Fruit fly (Drosophila melanogaster) S2 (cell line): ENCODE data around the gene Tim17a1.

Source experiments
- CG8478 ChIP-seq: fragments of >200 bp; optimal IDR thresholded peaks from 2 replicates; lab custom pipeline; 2018
- CTCF ChIP-seq, 2 experiments: fragments of >200 bp; optimal IDR thresholded peaks; 2 replicates each; lab custom pipeline; 2018

Gene Tim17a1

dm6 chr3R:12369793-12370642 is 5.5 kb upstream of the Tim17a1 start:
- TF ChIP-seq CG8478 (lab: Kevin White, UChicago) (no peak), CTCF (optimal IDR thresholded peaks at IDR 0.05; lab: Kevin White, UChicago) (no peak)

DNA sequence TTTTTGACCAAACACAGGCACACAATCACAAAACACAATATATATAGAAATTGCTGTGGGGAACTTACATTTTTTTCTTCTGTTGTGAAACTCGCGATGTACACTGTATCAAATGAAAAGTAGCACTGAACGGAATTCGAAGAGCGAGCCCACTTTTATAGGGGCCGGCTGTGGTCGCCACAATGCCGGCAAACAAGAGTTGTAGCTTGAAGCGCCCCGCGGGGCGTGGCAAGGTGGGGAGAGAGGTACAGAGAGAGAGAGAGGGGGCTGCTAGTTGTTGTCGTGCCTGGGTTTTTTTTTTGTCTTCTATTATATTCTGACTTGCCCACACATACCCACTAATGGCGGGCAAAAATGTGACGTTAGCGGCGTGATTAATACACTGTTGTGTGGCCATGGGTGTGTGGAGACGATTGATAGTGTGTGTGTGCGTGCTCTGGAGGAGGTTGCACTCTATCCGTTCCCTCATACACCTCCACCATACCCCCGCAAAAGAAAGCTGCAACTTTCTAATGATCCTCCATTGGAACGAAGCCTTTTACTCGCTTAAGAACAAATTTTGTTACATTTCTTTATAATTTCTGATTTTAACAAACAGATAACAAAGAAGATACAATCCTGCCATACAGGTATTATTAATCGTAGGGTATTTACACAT is 4.8 kb upstream of the Tim17a1 start, which contains the start of gene GstD1:
GstD1 (minus strand) TSS at position 134 of the 658 bp plus-strand sequence.
- TF ChIP-seq CG8478 (lab: Kevin White, UChicago) = no peak

DNA sequence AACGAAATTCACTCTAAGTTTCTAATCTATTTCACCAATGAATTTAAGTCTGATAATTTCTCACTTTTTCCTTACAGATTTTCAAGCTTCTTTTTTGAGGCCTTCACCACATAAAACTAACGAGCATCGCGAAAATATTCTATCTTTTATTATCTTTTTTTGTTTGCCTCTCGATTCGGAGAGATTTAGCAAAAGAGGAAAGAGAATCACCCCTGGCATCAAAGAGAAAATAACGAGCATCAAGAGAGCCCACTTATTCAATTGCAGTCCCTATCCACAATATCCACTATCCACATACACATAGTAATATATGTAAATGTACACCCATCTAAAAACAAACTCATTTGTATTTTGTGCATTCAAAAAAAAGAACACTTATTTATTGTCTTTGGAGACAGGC is 3.0 kb upstream of the Tim17a1 start, which contains the start of gene GstD9:
GstD9 (minus strand) TSS at position 101 of the 400 bp plus-strand sequence.
- TF ChIP-seq CG8478 (lab: Kevin White, UChicago) (no peak), CTCF (optimal IDR thresholded peaks at IDR 0.05; lab: Kevin White, UChicago) (no peak)

- TF ChIP-seq CTCF (optimal IDR thresholded peaks at IDR 0.05; lab: Kevin White, UChicago) = no peak
- no peak for TF ChIP-seq CG8478 (lab: Kevin White, UChicago)
Measured at dm6 chr3R:12365887-12366286, 1.4 kb upstream of the Tim17a1 start.

DNA sequence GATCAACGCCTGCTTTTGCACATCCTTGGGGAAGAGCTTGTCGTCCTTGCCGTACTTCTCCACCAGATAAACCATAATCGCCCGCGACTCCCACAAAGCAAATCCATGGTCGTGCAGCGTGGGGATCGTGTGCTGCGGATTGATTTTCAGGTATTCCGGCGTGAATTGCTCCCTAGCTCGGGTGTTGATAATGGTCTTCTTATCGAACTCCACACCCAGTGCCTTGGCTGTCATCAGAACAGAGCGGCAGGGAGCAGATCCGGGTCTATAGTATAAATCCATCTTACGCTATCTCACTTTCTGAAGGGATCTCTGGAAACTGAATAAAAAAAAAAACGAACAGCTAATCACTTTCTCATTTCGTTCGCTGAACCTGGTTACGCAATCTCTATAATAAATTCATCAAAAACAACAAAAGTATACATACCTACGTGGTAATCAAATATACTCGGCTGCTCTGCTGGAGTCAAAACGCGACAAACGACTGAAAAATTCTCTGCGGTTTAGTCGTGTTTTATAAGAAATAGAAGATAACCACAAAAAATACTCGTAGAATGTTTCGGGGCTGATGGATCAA is 872 bp upstream of the Tim17a1 start, which contains the start of gene GstD10:
GstD10 (minus strand) TSS at position 472 of the 577 bp plus-strand sequence.
- TF ChIP-seq CG8478 (lab: Kevin White, UChicago) = no peak
- no peak for TF ChIP-seq CTCF (optimal IDR thresholded peaks at IDR 0.05; lab: Kevin White, UChicago)

DNA sequence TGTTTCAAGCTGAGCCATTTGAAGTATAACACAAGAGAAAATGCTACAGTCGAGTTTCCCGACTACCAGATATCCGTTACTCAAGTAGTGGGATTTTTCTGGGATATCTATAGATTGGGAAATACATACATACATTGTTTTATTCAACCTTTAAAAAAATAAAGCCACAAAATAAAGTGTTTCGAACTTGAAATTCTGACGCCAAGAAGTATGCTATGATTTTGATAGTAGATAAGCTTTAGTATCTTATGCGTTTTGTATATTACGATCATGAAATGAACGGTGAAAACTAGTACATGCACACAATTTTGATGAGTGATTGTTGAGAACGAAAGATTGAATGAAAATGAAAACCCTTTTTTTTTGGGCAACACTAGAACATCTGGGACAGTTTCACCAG is 936 bp downstream of the Tim17a1 start:
- no peak for TF ChIP-seq CTCF (optimal IDR thresholded peaks at IDR 0.05; lab: Kevin White, UChicago)
- no peak for TF ChIP-seq CG8478 (lab: Kevin White, UChicago)

DNA sequence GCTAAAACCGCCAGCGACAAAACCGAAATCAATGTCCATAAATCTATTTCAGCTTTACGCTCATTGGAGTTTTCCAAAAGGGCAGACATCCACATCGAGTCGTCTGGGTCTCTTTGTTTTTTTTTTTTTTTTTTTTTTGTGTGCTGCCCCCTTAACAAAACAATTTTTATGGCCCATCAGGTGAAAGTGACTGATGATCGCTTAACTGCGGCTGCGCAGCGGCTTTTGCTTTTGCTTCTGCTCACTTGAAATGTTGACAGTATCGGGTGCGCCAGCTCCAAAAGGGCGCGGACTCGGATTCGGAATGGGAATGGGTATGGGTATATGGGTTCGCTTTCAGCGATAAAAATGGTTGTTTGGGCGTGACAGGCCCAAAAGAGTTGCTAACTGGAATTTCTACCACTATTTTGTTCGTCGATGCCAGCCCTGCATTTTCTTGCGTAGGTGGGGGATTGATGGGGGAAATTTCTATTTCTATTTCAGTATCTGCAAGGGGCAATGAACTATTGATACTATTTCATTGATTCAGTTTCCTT is 2.5 kb downstream of the Tim17a1 start:
- TF ChIP-seq CG8478 (lab: Kevin White, UChicago) (no peak), CTCF (optimal IDR thresholded peaks at IDR 0.05; lab: Kevin White, UChicago) (no peak)

- no peak for TF ChIP-seq CG8478 (lab: Kevin White, UChicago)
- TF ChIP-seq CTCF (optimal IDR thresholded peaks at IDR 0.05; lab: Kevin White, UChicago) = no peak
Measured at dm6 chr3R:12359837-12360236, 4.6 kb downstream of the Tim17a1 start, which contains the start of gene CG4115. Gene CG4115, plus strand, starts transcription at chr3R:12360008.

DNA sequence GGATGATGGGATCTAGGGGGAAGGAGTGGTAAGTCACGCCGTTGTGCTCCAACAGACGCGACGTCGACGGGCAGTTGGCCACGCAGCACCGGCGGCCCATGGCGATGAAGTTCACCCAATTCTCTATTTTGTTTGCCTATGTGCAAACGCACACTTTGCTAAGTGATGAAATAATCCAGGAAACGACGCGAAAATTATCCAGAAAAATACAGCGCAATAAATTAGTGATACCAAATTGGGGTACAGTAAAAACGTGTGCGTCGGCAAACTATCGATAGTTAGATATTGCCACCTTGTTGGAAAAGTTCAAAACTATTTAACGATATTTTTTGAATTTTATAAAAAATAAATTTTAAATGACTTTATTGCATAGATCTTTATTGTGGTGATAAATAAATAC is 8.4 kb downstream of the Tim17a1 start, which contains the start of gene MBD-R2:
MBD-R2 (minus strand) TSS at position 222 of the 400 bp plus-strand sequence.
- TF ChIP-seq CG8478 (lab: Kevin White, UChicago) = no peak
- peak in 1 of 2 experiments; percentile 29 for TF ChIP-seq CTCF (optimal IDR thresholded peaks at IDR 0.05; lab: Kevin White, UChicago)

DNA sequence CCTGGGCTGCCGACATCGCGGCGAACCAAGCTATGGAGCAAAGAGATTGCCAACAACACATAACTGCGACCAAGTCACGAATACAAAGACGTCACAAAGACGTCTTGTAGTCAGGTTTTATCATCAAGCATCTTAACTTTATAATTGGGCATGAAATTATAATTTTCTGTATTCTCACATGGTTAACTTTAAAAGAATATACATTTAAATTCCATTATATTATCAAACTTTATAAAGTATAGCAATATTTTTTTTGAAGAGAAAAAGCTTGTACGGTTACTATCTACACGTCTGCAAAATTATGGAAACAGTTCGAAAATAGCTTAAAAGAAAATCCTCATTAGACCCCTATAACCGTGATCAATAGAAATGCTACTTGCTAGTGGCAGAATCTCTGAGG is 12.5 kb downstream of the Tim17a1 start, which contains the start of gene CG10041:
CG10041 (minus strand) TSS at position 101 of the 400 bp plus-strand sequence.
- TF ChIP-seq CTCF (optimal IDR thresholded peaks at IDR 0.05; lab: Kevin White, UChicago) (no peak), CG8478 (lab: Kevin White, UChicago) (no peak)

DNA sequence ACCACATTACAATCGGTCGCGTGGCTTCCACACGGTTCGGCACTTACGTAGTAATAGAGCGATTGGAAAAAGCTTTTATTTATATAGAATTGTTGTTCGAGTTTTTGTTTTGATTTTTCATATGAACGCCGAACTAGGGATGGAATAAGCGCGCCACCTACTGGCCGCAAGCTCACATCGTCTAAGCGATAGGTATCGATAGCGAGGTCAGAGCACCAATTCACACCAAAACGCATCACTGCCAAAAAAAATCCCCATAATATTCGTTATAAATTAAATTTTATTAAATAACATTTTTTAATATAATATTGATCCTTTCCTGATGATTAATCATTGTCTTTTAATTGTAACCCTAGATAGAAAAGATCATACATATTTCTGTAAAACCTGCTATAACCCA is 14.0 kb downstream of the Tim17a1 start, which contains the start of gene CG10038:
CG10038 (minus strand) TSS at position 148 of the 400 bp plus-strand sequence.
- TF ChIP-seq CG8478 (lab: Kevin White, UChicago) (no peak), CTCF (optimal IDR thresholded peaks at IDR 0.05; lab: Kevin White, UChicago) (peak; percentile 57 to 85)

dm6 chr3R:12347659-12348058 is 16.8 kb downstream of the Tim17a1 start:
- TF ChIP-seq CTCF (optimal IDR thresholded peaks at IDR 0.05; lab: Kevin White, UChicago) (no peak), CG8478 (lab: Kevin White, UChicago) (no peak)

dm6 chr3R:12345989-12346388 is 18.5 kb downstream of the Tim17a1 start:
- TF ChIP-seq CTCF (optimal IDR thresholded peaks at IDR 0.05; lab: Kevin White, UChicago) = no peak
- TF ChIP-seq CG8478 (lab: Kevin White, UChicago) = no peak

- TF ChIP-seq CG8478 (lab: Kevin White, UChicago) = no peak
- TF ChIP-seq CTCF (optimal IDR thresholded peaks at IDR 0.05; lab: Kevin White, UChicago) = no peak
Measured at dm6 chr3R:12344914-12345549, 19.4 kb downstream of the Tim17a1 start.
